Worm (Caenorhabditis elegans): ENCODE results near the gene ugt-6.

Gene ugt-6

DNA sequence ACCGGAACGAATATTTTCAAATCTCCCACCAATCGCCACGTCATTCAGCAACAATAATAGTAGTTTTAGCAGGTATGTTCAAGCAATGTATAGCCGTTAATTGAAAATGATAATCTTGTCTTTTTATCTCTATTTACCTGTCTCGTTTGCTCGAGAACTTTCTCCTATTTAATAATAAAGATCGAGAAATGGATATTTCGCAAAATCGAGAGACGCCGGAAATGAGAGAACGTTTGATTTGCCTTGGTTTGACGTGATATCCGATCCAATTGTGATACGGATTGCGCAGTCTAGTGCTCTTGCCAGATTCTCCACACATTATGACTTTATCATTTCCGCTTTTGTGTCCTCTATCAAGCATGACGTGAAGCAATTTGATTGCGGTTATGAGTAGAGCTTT, 24.2 kb downstream of the ugt-6 start:
- TF ChIP-seq tab-1 (GFP tag; IDR thresholded peaks at IDR 0.05) (no peak), cog-1 (tag; optimal IDR thresholded peaks at IDR 0.05) (no peak), flt-1 (GFP tag; IDR thresholded peaks at IDR 0.05) (no peak), ztf-29 (GFP tag; IDR thresholded peaks at IDR 0.05) (no peak), ztf-23 (GFP tag; IDR thresholded peaks at IDR 0.05) (no peak), T22C8.4 (GFP tag; IDR thresholded peaks at IDR 0.05) (no peak), klf-2 (GFP tag; conservative IDR thresholded peaks at IDR 0.05) (no peak), med-1 (GFP tag; optimal IDR thresholded peaks at IDR 0.05; ENCODE audit: insufficient read depth) (no peak), ref-1 (GFP tag; conservative IDR thresholded peaks at IDR 0.05) (no peak)

DNA sequence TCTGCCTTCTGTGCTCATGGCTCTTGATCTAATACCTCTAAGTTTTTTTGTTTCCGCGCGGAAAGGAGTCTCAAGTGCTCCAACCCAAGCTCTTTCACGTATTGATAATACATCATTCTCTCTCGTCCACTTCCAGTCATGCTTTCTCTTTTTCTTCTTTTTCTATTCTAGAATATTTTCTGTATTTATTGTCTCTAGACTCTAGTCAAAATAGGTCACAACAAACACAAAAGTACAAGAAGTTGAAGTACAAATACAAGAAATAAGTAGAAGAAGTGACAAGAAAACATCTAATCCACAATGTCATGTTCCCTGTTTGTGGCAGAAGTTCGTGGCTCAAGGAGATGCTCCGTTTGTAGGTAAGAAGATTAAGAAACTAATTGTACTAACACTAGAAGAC, 24.8 kb downstream of the ugt-6 start, which contains the start of gene ZC455.1:
Gene ZC455.1 (plus strand): TSS at position 301 of the 400 bp plus-strand sequence.
- TF ChIP-seq med-1 (GFP tag; optimal IDR thresholded peaks at IDR 0.05; ENCODE audit: insufficient read depth) (no peak), cog-1 (tag; optimal IDR thresholded peaks at IDR 0.05) (no peak), ztf-29 (GFP tag; IDR thresholded peaks at IDR 0.05) (no peak), T22C8.4 (GFP tag; IDR thresholded peaks at IDR 0.05) (no peak), tab-1 (GFP tag; IDR thresholded peaks at IDR 0.05) (no peak), flt-1 (GFP tag; IDR thresholded peaks at IDR 0.05) (no peak), ref-1 (GFP tag; conservative IDR thresholded peaks at IDR 0.05) (no peak), ztf-23 (GFP tag; IDR thresholded peaks at IDR 0.05) (no peak), klf-2 (GFP tag; conservative IDR thresholded peaks at IDR 0.05) (no peak)

DNA sequence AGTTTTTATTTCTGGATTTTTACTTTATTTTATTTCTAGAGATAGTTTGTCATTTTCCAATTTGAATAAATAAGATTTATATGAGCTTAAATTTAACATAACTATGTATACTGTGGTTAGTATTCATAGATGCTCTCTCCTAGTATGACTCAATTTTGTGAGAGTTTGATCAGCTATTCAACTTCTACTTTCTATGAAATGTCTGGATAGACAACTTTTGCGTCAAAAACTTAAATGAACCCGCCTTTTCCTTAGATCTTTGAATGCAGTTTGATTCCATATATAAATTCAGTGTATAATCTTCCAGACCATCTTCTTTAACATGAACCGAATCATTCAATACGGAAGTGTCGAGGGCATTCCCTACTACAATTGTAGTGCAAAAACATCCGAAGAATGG, 29.1 kb downstream of the ugt-6 start, which contains the start of gene srt-43:
Gene srt-43 (plus strand): TSS at position 301 of the 400 bp plus-strand sequence.
- no peak for TF ChIP-seq med-1 (GFP tag; optimal IDR thresholded peaks at IDR 0.05; ENCODE audit: insufficient read depth)
- no peak for TF ChIP-seq flt-1 (GFP tag; IDR thresholded peaks at IDR 0.05)
- TF ChIP-seq cog-1 (tag; optimal IDR thresholded peaks at IDR 0.05) = no peak
- TF ChIP-seq ztf-29 (GFP tag; IDR thresholded peaks at IDR 0.05) = no peak
- no peak for TF ChIP-seq T22C8.4 (GFP tag; IDR thresholded peaks at IDR 0.05)
- TF ChIP-seq tab-1 (GFP tag; IDR thresholded peaks at IDR 0.05) = no peak
- no peak for TF ChIP-seq ztf-23 (GFP tag; IDR thresholded peaks at IDR 0.05)
- no peak for TF ChIP-seq ref-1 (GFP tag; conservative IDR thresholded peaks at IDR 0.05)
- TF ChIP-seq klf-2 (GFP tag; conservative IDR thresholded peaks at IDR 0.05) = no peak

DNA sequence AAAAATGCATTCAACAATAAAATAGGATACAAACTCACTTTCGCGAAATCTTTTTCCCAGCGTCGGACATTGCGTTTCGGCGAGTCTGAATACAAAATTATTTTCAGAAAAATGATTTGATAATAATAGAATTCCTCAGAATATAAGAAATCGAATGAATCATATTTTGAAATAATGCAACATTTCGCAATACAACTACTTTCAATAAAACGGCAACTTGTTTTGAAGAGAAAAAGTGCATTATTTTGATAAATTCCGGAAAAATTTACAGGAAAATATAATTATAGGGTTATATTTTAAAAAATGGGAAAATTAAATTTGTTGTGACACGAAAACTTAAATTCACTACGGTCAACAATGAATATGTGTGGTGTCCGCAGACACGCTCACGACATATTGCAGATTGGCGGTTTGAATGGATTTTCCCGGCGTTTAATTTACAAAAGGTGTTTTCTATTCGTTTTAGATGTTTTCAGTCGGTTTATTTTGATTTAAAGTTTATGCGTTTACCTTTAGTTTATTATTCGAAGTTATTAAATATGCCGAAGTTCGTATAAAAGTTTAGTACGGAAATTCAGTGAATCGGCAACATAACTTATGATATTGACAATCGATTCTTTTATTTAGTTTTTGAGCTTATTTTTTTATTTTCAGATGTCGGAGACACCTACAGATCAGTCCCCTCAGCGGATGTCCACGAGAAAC, 34.6 kb downstream of the ugt-6 start, which contains the start of the genes abcf-1 and scc-3:
Gene abcf-1 (minus strand): TSS at position 85 of the 705 bp plus-strand sequence.
Gene scc-3 (plus strand): TSS at position 655 of the 705 bp plus-strand sequence.
- TF ChIP-seq ref-1 (GFP tag; conservative IDR thresholded peaks at IDR 0.05) = no peak
- TF ChIP-seq ztf-23 (GFP tag; IDR thresholded peaks at IDR 0.05) = no peak
- no peak for TF ChIP-seq flt-1 (GFP tag; IDR thresholded peaks at IDR 0.05)
- TF ChIP-seq ztf-29 (GFP tag; IDR thresholded peaks at IDR 0.05) = no peak
- TF ChIP-seq klf-2 (GFP tag; conservative IDR thresholded peaks at IDR 0.05) = no peak
- TF ChIP-seq med-1 (GFP tag; optimal IDR thresholded peaks at IDR 0.05; ENCODE audit: insufficient read depth) = no peak
- no peak for TF ChIP-seq cog-1 (tag; optimal IDR thresholded peaks at IDR 0.05)
- TF ChIP-seq tab-1 (GFP tag; IDR thresholded peaks at IDR 0.05) = no peak
- no peak for TF ChIP-seq T22C8.4 (GFP tag; IDR thresholded peaks at IDR 0.05)

DNA sequence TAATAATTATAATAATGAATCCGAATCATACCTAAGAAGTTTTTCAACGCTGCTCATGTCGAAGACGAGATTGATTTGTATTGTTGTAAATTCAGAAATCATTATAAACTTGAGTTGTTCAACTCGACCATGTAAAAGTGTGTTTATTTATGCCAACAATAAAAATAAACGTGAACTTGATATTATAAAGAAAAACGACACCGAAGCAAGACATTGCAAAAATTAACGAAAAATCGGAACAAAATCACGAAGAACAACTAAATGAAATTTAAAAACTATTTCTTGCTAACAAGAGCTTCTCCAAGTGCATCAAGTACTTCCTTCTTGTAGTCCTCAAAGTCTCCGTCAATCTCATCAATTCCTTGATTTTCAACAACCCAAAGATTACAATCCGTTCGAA, 37.1 kb downstream of the ugt-6 start, which contains the start of gene F18E2.15:
Gene F18E2.15 (minus strand): TSS at position 101 of the 400 bp plus-strand sequence.
- TF ChIP-seq tab-1 (GFP tag; IDR thresholded peaks at IDR 0.05) = no peak
- no peak for TF ChIP-seq ztf-29 (GFP tag; IDR thresholded peaks at IDR 0.05)
- no peak for TF ChIP-seq flt-1 (GFP tag; IDR thresholded peaks at IDR 0.05)
- TF ChIP-seq med-1 (GFP tag; optimal IDR thresholded peaks at IDR 0.05; ENCODE audit: insufficient read depth) = no peak
- TF ChIP-seq ref-1 (GFP tag; conservative IDR thresholded peaks at IDR 0.05) = no peak
- TF ChIP-seq cog-1 (tag; optimal IDR thresholded peaks at IDR 0.05) = no peak
- no peak for TF ChIP-seq ztf-23 (GFP tag; IDR thresholded peaks at IDR 0.05)
- TF ChIP-seq klf-2 (GFP tag; conservative IDR thresholded peaks at IDR 0.05) = no peak
- no peak for TF ChIP-seq T22C8.4 (GFP tag; IDR thresholded peaks at IDR 0.05)

DNA sequence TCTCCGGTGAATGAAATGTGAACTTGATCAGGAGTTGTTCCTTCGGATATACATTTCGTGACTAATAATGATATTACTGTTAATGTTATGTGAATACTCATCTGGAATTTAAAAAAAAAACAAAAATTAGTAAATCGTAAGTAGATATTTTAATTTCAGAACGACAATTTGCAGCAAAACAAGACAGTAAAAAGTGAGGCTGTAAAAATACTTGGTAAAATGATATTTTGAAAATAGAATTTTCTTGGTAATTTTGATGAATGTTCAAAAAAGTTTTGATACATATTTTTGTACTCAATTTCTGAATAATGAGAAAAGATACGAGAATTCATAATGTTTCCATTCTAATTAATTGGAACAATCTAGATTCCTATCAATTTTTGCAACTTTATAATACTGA, 38.4 kb downstream of the ugt-6 start, which contains the start of gene papl-1:
Gene papl-1 (minus strand): TSS at position 101 of the 400 bp plus-strand sequence.
- TF ChIP-seq med-1 (GFP tag; optimal IDR thresholded peaks at IDR 0.05; ENCODE audit: insufficient read depth) (no peak), ztf-29 (GFP tag; IDR thresholded peaks at IDR 0.05) (no peak), T22C8.4 (GFP tag; IDR thresholded peaks at IDR 0.05) (no peak), ztf-23 (GFP tag; IDR thresholded peaks at IDR 0.05) (no peak), ref-1 (GFP tag; conservative IDR thresholded peaks at IDR 0.05) (no peak), klf-2 (GFP tag; conservative IDR thresholded peaks at IDR 0.05) (no peak)

DNA sequence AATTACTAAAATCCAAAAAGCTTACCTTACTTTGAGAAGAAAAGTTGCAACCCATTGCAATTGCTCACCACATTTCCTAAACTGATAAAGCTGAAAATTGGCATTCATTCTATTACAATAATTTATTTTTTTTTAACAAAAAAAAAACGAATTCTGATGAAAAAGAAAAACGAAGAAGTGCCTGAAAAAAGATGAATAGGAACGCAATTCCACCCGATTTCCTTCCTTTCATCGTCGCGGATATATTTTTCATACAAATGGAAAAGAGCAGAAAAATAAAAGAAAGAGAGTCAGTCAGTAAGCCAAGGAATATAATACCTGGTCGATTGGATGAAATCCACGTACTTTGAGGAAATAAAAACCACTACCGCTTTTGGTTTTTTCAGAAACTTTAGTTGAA, 43.2 kb downstream of the ugt-6 start, which contains the start of gene gpa-13:
Gene gpa-13 (minus strand): TSS at position 101 of the 400 bp plus-strand sequence.
- TF ChIP-seq ztf-29 (GFP tag; IDR thresholded peaks at IDR 0.05) (no peak), ref-1 (GFP tag; conservative IDR thresholded peaks at IDR 0.05) (no peak), ztf-23 (GFP tag; IDR thresholded peaks at IDR 0.05) (no peak), med-1 (GFP tag; optimal IDR thresholded peaks at IDR 0.05; ENCODE audit: insufficient read depth) (no peak), klf-2 (GFP tag; conservative IDR thresholded peaks at IDR 0.05) (no peak), flt-1 (GFP tag; IDR thresholded peaks at IDR 0.05) (no peak), T22C8.4 (GFP tag; IDR thresholded peaks at IDR 0.05) (no peak), tab-1 (GFP tag; IDR thresholded peaks at IDR 0.05) (no peak)

DNA sequence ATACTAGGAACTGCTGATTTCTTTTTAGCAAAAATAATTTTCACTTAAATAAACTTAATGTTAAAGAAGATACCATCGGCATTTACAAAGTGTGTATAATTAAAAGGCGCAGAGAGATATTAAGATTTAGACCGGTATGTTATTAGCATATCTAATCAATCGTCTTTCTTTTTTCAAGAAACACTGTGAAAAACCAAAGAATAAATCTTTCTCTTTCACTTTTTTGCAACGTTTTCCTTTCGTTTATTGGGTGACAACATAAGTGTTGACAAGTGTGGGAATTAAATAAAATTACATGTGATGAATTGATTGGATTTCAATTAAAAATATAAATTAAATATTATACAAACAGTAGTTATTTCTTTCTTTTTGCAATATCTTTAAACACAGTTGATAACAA, 45.6 kb downstream of the ugt-6 start, which contains the start of gene C15C8.8:
Gene C15C8.8 (minus strand): TSS at position 101 of the 400 bp plus-strand sequence.
- TF ChIP-seq ztf-23 (GFP tag; IDR thresholded peaks at IDR 0.05) = no peak
- TF ChIP-seq tab-1 (GFP tag; IDR thresholded peaks at IDR 0.05) = no peak
- TF ChIP-seq flt-1 (GFP tag; IDR thresholded peaks at IDR 0.05) = no peak
- no peak for TF ChIP-seq ztf-29 (GFP tag; IDR thresholded peaks at IDR 0.05)
- no peak for TF ChIP-seq ref-1 (GFP tag; conservative IDR thresholded peaks at IDR 0.05)
- no peak for TF ChIP-seq cog-1 (tag; optimal IDR thresholded peaks at IDR 0.05)
- TF ChIP-seq T22C8.4 (GFP tag; IDR thresholded peaks at IDR 0.05) = no peak
- no peak for TF ChIP-seq klf-2 (GFP tag; conservative IDR thresholded peaks at IDR 0.05)
- TF ChIP-seq med-1 (GFP tag; optimal IDR thresholded peaks at IDR 0.05; ENCODE audit: insufficient read depth) = no peak

DNA sequence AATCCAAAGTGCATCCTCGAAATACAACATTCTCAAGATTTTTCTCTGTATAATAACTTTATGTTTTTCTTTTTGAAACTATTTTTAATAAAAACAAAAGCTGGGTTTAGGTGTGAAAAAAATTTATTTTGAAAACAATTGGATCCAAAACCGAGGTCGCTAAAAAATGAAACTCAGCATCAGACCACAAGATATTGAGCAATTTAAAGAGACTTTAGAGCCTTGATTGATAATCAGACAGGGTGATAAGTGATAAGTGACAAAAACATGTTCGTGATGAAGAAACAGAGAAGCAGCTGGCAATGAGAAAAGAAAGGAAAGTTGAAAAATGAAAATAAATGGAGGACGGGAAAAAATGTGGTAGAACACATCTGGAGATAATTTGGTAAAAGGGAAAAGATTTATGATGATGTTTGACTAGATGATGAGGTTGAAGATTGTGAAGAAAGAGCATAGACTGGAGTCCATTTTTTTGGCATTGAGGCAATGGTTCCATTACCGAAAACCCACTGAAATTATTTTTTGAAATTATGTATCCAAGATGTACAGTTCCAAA, 46.5 kb downstream of the ugt-6 start, which contains the start of gene C15C8.6:
Gene C15C8.6 (minus strand): TSS at position 51 of the 556 bp plus-strand sequence.
- no peak for TF ChIP-seq ztf-29 (GFP tag; IDR thresholded peaks at IDR 0.05)
- no peak for TF ChIP-seq med-1 (GFP tag; optimal IDR thresholded peaks at IDR 0.05; ENCODE audit: insufficient read depth)
- TF ChIP-seq tab-1 (GFP tag; IDR thresholded peaks at IDR 0.05) = no peak
- TF ChIP-seq T22C8.4 (GFP tag; IDR thresholded peaks at IDR 0.05) = no peak
- no peak for TF ChIP-seq flt-1 (GFP tag; IDR thresholded peaks at IDR 0.05)
- TF ChIP-seq klf-2 (GFP tag; conservative IDR thresholded peaks at IDR 0.05) = no peak
- TF ChIP-seq ref-1 (GFP tag; conservative IDR thresholded peaks at IDR 0.05) = no peak
- no peak for TF ChIP-seq ztf-23 (GFP tag; IDR thresholded peaks at IDR 0.05)
- no peak for TF ChIP-seq cog-1 (tag; optimal IDR thresholded peaks at IDR 0.05)

All from whole organism, midembryonic.